Worm (Caenorhabditis elegans) whole organism, L2 larva: ENCODE measurements around the gene F49C12.4.

Experiments
- F13H6.1 ChIP-seq: sonication (generic microtip); optimal IDR thresholded peaks from 2 replicates; lab custom pipeline; 2016; ENCODE audit warnings: missing genetic modification characterization, missing compliant biosample characterization
- ama-1 ChIP-seq: fragments of 150-350 bp; optimal IDR thresholded peaks from 2 replicates; lab custom pipeline; 2018; ENCODE audit warnings: inconsistent platforms
- fos-1 ChIP-seq: fragments of 150-350 bp; optimal IDR thresholded peaks from 2 replicates; lab custom pipeline; 2014; ENCODE audit warnings: missing biosample characterization, missing genetic modification characterization
- lin-11 ChIP-seq: fragments of 150-350 bp; sonication (generic microtip); optimal IDR thresholded peaks from 2 replicates; lab custom pipeline; 2014; ENCODE audit warnings: missing biosample characterization, missing genetic modification characterization, inconsistent platforms, mixed read lengths
- lin-39 ChIP-seq: fragments of 150-350 bp; optimal IDR thresholded peaks from 2 replicates; lab custom pipeline; 2014; ENCODE audit warnings: missing biosample characterization, missing genetic modification reagents, missing genetic modification characterization
- nhr-11 ChIP-seq: fragments of 150-350 bp; optimal IDR thresholded peaks from 2 replicates; lab custom pipeline; 2014; ENCODE audit warnings: missing biosample characterization, missing genetic modification characterization
- nhr-12 ChIP-seq: fragments of 150-350 bp; optimal IDR thresholded peaks from 2 replicates; lab custom pipeline; 2014; ENCODE audit warnings: missing biosample characterization, missing genetic modification characterization
- nhr-237 ChIP-seq: fragments of 150-350 bp; optimal IDR thresholded peaks from 2 replicates; lab custom pipeline; 2014; ENCODE audit warnings: missing biosample characterization, missing genetic modification characterization
- sma-3 ChIP-seq: sonication (generic microtip); optimal IDR thresholded peaks from 2 replicates; lab custom pipeline; 2016; ENCODE audit warnings: missing genetic modification reagents, missing genetic modification characterization, missing compliant biosample characterization
- unc-55 ChIP-seq: fragments of 150-350 bp; sonication (generic microtip); optimal IDR thresholded peaks from 3 replicates; lab custom pipeline; 2014; ENCODE audit warnings: missing biosample characterization, missing genetic modification reagents, missing genetic modification characterization
- unc-62 ChIP-seq: fragments of 150-350 bp; optimal IDR thresholded peaks from 2 replicates; lab custom pipeline; 2014; ENCODE audit warnings: missing biosample characterization, missing genetic modification reagents, missing genetic modification characterization

DNA sequence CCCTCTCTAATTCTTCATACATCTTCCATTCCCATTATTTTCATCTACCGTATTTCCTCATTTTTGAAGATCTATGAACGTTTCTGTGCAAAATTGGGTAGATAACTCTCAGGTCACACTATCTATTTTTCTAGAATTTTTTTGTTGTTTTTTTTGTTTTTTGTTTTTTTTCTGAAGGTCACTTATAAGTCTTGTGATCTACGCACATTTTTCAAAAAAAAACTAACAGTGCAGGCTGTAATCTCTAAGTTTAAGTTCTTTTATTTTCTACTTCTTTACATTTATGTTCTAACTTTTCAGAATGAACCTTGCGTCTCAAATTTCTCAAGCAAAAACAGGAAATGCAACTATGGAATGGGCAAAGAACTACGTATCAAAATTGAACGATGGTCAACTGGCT lies 34.1 kb downstream of the F49C12.4 start, which contains the start of gene flh-3:
- TF ChIP-seq nhr-237 (tag; lab: Kevin White, UChicago) (no peak), ama-1 (no peak), fos-1 (tag; lab: Kevin White, UChicago) (no peak), lin-11 (no peak), sma-3 (no peak), nhr-11 (tag; lab: Kevin White, UChicago) (no peak), lin-39 (tag; lab: Kevin White, UChicago) (no peak), nhr-12 (tag; lab: Kevin White, UChicago) (no peak), F13H6.1 (tag; lab: Kevin White, UChicago) (no peak), unc-55 (no peak), unc-62 (GFP tag; lab: Kevin White, UChicago) (no peak)
